Worm (Caenorhabditis elegans) whole organism, mixed stage, embryonic: ENCODE data around the gene nlp-2.

Source experiments
- M03D4.4 ChIP-seq: sonication (generic microtip); optimal IDR thresholded peaks from 2 replicates; lab custom pipeline; 2017; ENCODE audit warnings: mild to moderate bottlenecking, missing genetic modification characterization, missing compliant biosample characterization
- bed-3 ChIP-seq: fragments of 200-800 bp; sonication (Bioruptor generic); optimal IDR thresholded peaks from 3 replicates; lab custom pipeline; 2018; ENCODE audit warnings: mild to moderate bottlenecking, missing genetic modification characterization, moderate library complexity, missing compliant biosample characterization
- blmp-1 ChIP-seq: fragments of 150-350 bp; optimal IDR thresholded peaks from 2 replicates; lab custom pipeline; 2014; ENCODE audit warnings: missing biosample characterization, missing genetic modification characterization
- ceh-39 ChIP-seq: fragments of 150-350 bp; optimal IDR thresholded peaks from 2 replicates; lab custom pipeline; 2014; ENCODE audit warnings: missing biosample characterization, missing genetic modification characterization
- ceh-43 ChIP-seq: fragments of 200-800 bp; sonication (Bioruptor generic); optimal IDR thresholded peaks from 2 replicates; lab custom pipeline; 2018; ENCODE audit warnings: mild to moderate bottlenecking, missing genetic modification characterization, moderate library complexity, missing compliant biosample characterization
- ceh-83 ChIP-seq: fragments of 200-800 bp; sonication (Bioruptor generic); optimal IDR thresholded peaks from 2 replicates; lab custom pipeline; 2018; ENCODE audit warnings: mild to moderate bottlenecking, missing genetic modification characterization, missing compliant biosample characterization
- ces-1 ChIP-seq: fragments of 150-350 bp; optimal IDR thresholded peaks from 2 replicates; lab custom pipeline; 2014; ENCODE audit warnings: missing biosample characterization, missing genetic modification reagents, missing genetic modification characterization
- cnd-1 ChIP-seq: fragments of 200-800 bp; sonication (Bioruptor generic); optimal IDR thresholded peaks from 2 replicates; lab custom pipeline; 2018; ENCODE audit warnings: mild to moderate bottlenecking, missing genetic modification characterization, missing compliant biosample characterization
- drap-1 ChIP-seq: fragments of 200-800 bp; sonication (Bioruptor generic); optimal IDR thresholded peaks from 3 replicates; lab custom pipeline; 2018; ENCODE audit warnings: mild to moderate bottlenecking, missing genetic modification characterization, missing compliant biosample characterization
- elt-1 ChIP-seq: sonication (generic microtip); optimal IDR thresholded peaks from 2 replicates; lab custom pipeline; 2017; ENCODE audit warnings: missing genetic modification characterization, mild to moderate bottlenecking, missing compliant biosample characterization, antibody characterized with exemption, moderate library complexity, borderline replicate concordance; ENCODE audit not compliant: insufficient read depth
- elt-3 ChIP-seq: fragments of 150-350 bp; optimal IDR thresholded peaks from 2 replicates; lab custom pipeline; 2014; ENCODE audit warnings: missing biosample characterization, missing genetic modification characterization
- flh-1 ChIP-seq: fragments of 200-800 bp; sonication (Bioruptor generic); optimal IDR thresholded peaks from 2 replicates; lab custom pipeline; 2018; ENCODE audit warnings: mild to moderate bottlenecking, missing genetic modification characterization, moderate library complexity, missing compliant biosample characterization
- ham-2 ChIP-seq: fragments of 200-800 bp; sonication (Bioruptor generic); optimal IDR thresholded peaks from 2 replicates; lab custom pipeline; 2018; ENCODE audit warnings: mild to moderate bottlenecking, missing genetic modification characterization, missing compliant biosample characterization
- hlh-1 ChIP-seq: fragments of 150-350 bp; optimal IDR thresholded peaks from 2 replicates; lab custom pipeline; 2014; ENCODE audit warnings: missing biosample characterization, missing genetic modification reagents, missing genetic modification characterization
- lin-13 ChIP-seq: fragments of 150-350 bp; optimal IDR thresholded peaks from 2 replicates; lab custom pipeline; 2014; ENCODE audit warnings: missing biosample characterization, missing genetic modification characterization
- lin-32 ChIP-seq: fragments of 200-800 bp; sonication (Bioruptor generic); optimal IDR thresholded peaks from 2 replicates; lab custom pipeline; 2018; ENCODE audit warnings: mild to moderate bottlenecking, missing genetic modification characterization, missing compliant biosample characterization
- lsy-2 ChIP-seq: fragments of 150-350 bp; optimal IDR thresholded peaks from 2 replicates; lab custom pipeline; 2014; ENCODE audit warnings: missing biosample characterization, missing genetic modification characterization
- mab-5 ChIP-seq: fragments of 150-350 bp; optimal IDR thresholded peaks from 2 replicates; lab custom pipeline; 2014; ENCODE audit warnings: missing biosample characterization, missing genetic modification characterization
- mep-1 ChIP-seq: fragments of 150-350 bp; optimal IDR thresholded peaks from 2 replicates; lab custom pipeline; 2017; ENCODE audit warnings: missing biosample characterization, missing genetic modification reagents, missing genetic modification characterization, inconsistent platforms
- mls-2 ChIP-seq: sonication (generic microtip); optimal IDR thresholded peaks from 2 replicates; lab custom pipeline; 2016; ENCODE audit warnings: mild to moderate bottlenecking, missing genetic modification characterization, moderate library complexity, missing compliant biosample characterization
- nhr-12 ChIP-seq: fragments of 150-350 bp; optimal IDR thresholded peaks from 2 replicates; lab custom pipeline; 2014; ENCODE audit warnings: missing biosample characterization, missing genetic modification characterization
- nhr-2 ChIP-seq: fragments of 150-350 bp; optimal IDR thresholded peaks from 2 replicates; lab custom pipeline; 2014; ENCODE audit warnings: missing biosample characterization, missing genetic modification characterization
- nhr-237 ChIP-seq: fragments of 150-350 bp; optimal IDR thresholded peaks from 2 replicates; lab custom pipeline; 2014; ENCODE audit warnings: missing biosample characterization, missing genetic modification characterization
- nhr-28 ChIP-seq: fragments of 150-350 bp; optimal IDR thresholded peaks from 2 replicates; lab custom pipeline; 2014; ENCODE audit warnings: missing biosample characterization, missing genetic modification characterization
- nhr-76 ChIP-seq: sonication (generic microtip); optimal IDR thresholded peaks from 2 replicates; lab custom pipeline; 2017; ENCODE audit warnings: missing biosample characterization, missing genetic modification characterization
- pha-4 ChIP-seq: fragments of 150-350 bp; optimal IDR thresholded peaks from 2 replicates; lab custom pipeline; 2018; ENCODE audit warnings: missing biosample characterization, missing genetic modification reagents, missing genetic modification characterization
- sem-2 ChIP-seq: fragments of 200-800 bp; sonication (Bioruptor generic); optimal IDR thresholded peaks from 2 replicates; lab custom pipeline; 2018; ENCODE audit warnings: mild to moderate bottlenecking, missing genetic modification characterization, missing compliant biosample characterization
- snpc-4 ChIP-seq: fragments of 150-350 bp; optimal IDR thresholded peaks from 2 replicates; lab custom pipeline; 2014; ENCODE audit warnings: missing biosample characterization, missing genetic modification characterization
- sptf-1 ChIP-seq: sonication (generic microtip); optimal IDR thresholded peaks from 2 replicates; lab custom pipeline; 2017; ENCODE audit warnings: mild to moderate bottlenecking, missing genetic modification characterization, moderate library complexity, missing compliant biosample characterization
- tbx-8 ChIP-seq: fragments of 200-800 bp; sonication (Bioruptor generic); optimal IDR thresholded peaks from 2 replicates; lab custom pipeline; 2018; ENCODE audit warnings: mild to moderate bottlenecking, missing genetic modification characterization, moderate library complexity, missing compliant biosample characterization
- unc-120 ChIP-seq: sonication (generic microtip); optimal IDR thresholded peaks from 2 replicates; lab custom pipeline; 2017; ENCODE audit warnings: missing genetic modification characterization, missing compliant biosample characterization; ENCODE audit not compliant: poor library complexity, severe bottlenecking
- unc-39 ChIP-seq: fragments of 150-350 bp; optimal IDR thresholded peaks from 2 replicates; lab custom pipeline; 2014; ENCODE audit warnings: missing biosample characterization, missing genetic modification characterization
- unc-62 ChIP-seq: fragments of 150-350 bp; optimal IDR thresholded peaks from 2 replicates; lab custom pipeline; 2014; ENCODE audit warnings: missing biosample characterization, missing genetic modification reagents, missing genetic modification characterization
- zip-8 ChIP-seq: fragments of 150-350 bp; optimal IDR thresholded peaks from 2 replicates; lab custom pipeline; 2014; ENCODE audit warnings: missing biosample characterization, missing genetic modification characterization
- ztf-11 ChIP-seq: fragments of 150-350 bp; optimal IDR thresholded peaks from 2 replicates; lab custom pipeline; 2014; ENCODE audit warnings: missing biosample characterization, missing genetic modification characterization

Gene nlp-2

DNA sequence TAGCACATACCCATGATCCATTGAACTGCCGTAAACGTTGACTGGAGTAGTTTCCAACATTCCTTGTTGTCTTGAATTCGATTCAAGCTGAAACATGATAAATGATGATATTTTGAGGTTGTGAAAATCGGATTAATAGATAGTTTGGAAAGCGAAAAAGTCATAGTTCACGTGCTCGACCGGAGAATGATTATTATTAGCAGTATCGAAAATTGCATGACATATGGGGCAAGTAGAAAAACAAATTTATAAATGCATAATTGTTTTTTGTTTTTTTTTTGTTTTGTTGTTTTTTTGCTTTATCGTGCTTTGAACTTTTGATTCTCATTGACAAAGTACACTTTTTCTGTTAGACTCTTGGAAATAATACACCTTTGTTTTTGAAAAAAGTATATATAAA is 25.3 kb downstream of the nlp-2 start, which contains the start of gene aakg-4:
aakg-4 (minus strand) TSS at position 101 of the 400 bp plus-strand sequence.
- TF ChIP-seq ces-1 (GFP tag; lab: Kevin White, UChicago) (no peak), lin-13 (no peak), M03D4.4 (tag; lab: Kevin White, UChicago) (no peak), elt-1 (tag; lab: Kevin White, UChicago) (no peak), nhr-28 (tag; lab: Kevin White, UChicago) (no peak), nhr-2 (tag; lab: Kevin White, UChicago) (no peak), lin-32 (no peak), ham-2 (no peak), mep-1 (tag; lab: Kevin White, UChicago) (no peak), unc-39 (tag; lab: Kevin White, UChicago) (no peak), zip-8 (tag; lab: Kevin White, UChicago) (no peak), blmp-1 (no peak), sptf-1 (tag; lab: Kevin White, UChicago) (no peak), nhr-76 (tag; lab: Kevin White, UChicago) (no peak), nhr-237 (tag; lab: Kevin White, UChicago) (no peak), unc-62 (GFP tag; lab: Kevin White, UChicago) (no peak), mls-2 (no peak), ceh-83 (GFP tag; lab: Kevin White, UChicago) (no peak)
- TF ChIP-seq, all 35 proteins: peak for 0

DNA sequence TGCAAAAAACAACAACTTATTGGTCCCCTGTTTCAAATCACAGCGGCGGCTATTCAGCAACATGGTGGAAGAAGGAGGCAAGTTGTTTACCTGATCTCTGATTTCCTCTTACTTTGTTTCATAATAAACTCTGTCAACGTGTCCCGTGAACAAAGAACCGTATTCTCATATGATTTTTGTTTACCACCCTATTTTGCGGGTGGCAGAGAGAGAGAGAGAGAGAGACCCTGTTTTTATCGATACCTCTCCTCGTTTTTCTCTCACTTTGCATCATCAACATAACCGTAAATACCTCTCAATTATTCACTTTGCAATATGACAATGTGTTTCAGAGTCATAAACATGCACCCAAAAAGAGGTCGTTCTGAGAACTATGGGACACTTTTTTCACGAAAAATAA is 27.1 kb downstream of the nlp-2 start:
- TF ChIP-seq ces-1 (GFP tag; lab: Kevin White, UChicago) = no peak
- no peak for TF ChIP-seq pha-4 (tag; lab: Kevin White, UChicago)
- no peak for TF ChIP-seq sem-2
- TF ChIP-seq lin-13 = no peak
- TF ChIP-seq elt-3 (tag; lab: Kevin White, UChicago) = no peak
- no peak for TF ChIP-seq nhr-76 (tag; lab: Kevin White, UChicago)
- TF ChIP-seq ceh-39 (tag; lab: Kevin White, UChicago) = no peak
- no peak for TF ChIP-seq ham-2
- TF ChIP-seq tbx-8 = no peak
- TF ChIP-seq bed-3 (GFP tag; lab: Kevin White, UChicago) = no peak
- no peak for TF ChIP-seq hlh-1 (tag; lab: Kevin White, UChicago)
- no peak for TF ChIP-seq flh-1 (GFP tag; lab: Kevin White, UChicago)
- no peak for TF ChIP-seq ceh-43
- no peak for TF ChIP-seq lsy-2
- TF ChIP-seq ztf-11 = no peak

DNA sequence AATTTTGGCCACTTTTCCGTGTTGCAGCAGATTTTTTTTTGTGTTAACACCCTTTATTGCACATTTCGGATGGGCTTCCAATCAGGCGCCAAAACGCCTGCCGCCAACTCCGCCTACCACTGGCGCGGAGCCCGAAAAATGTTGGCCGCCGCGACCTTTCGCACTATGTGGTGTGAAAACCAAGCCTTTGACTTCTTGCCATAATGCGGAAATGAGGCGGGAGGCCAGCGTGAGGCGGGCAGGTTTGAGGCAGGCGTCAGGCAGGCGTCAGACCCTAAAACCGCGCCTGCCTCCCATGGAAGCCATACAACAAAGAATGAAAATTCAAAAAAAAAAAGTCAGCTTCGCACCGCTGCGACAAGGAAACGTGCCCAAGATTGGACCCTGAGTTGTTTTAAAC is 27.7 kb downstream of the nlp-2 start:
- TF ChIP-seq nhr-12 (tag; lab: Kevin White, UChicago) = no peak
- no peak for TF ChIP-seq nhr-28 (tag; lab: Kevin White, UChicago)
- TF ChIP-seq mab-5 = no peak
- TF ChIP-seq snpc-4 (tag; lab: Kevin White, UChicago) = no peak
- no peak for TF ChIP-seq unc-120
- TF ChIP-seq hlh-1 (tag; lab: Kevin White, UChicago) = no peak
- no peak for TF ChIP-seq ham-2
- no peak for TF ChIP-seq zip-8 (tag; lab: Kevin White, UChicago)
- no peak for TF ChIP-seq drap-1
- no peak for TF ChIP-seq elt-3 (tag; lab: Kevin White, UChicago)
- TF ChIP-seq cnd-1 (tag; lab: Kevin White, UChicago) = no peak
- no peak for TF ChIP-seq lin-13
- TF ChIP-seq nhr-2 (tag; lab: Kevin White, UChicago) = no peak
- TF ChIP-seq unc-39 (tag; lab: Kevin White, UChicago) = no peak
- no peak for TF ChIP-seq ceh-83 (GFP tag; lab: Kevin White, UChicago)
- no peak for TF ChIP-seq M03D4.4 (tag; lab: Kevin White, UChicago)

DNA sequence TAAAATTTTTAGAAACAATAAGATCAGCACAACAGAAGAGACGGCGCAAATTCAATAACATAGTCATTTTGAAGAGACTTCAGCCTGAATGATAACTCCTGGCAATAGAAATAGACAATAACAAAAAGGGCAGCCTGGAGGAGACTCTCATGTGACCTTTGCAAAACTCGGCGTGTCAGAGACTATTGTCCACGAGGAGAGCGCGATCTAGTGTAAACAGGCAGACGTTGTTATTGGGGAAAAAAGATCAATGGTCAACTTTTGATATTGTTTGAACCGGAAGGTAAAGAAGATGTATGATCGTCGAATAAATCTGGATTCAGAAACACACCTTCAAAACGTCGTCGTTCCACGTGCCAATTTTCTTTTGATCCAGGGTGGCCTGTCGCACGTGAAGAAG is 28.4 kb downstream of the nlp-2 start:
- peak; percentile 21 for TF ChIP-seq pha-4 (tag; lab: Kevin White, UChicago)
- no peak for TF ChIP-seq ham-2
- no peak for TF ChIP-seq bed-3 (GFP tag; lab: Kevin White, UChicago)
